Fruit fly (Drosophila melanogaster) whole organism: ENCODE data around the gene Osi10b.

Experiments used
- Dll ChIP-seq: fragments of >200 bp; optimal IDR thresholded peaks from 2 replicates; lab custom pipeline; 2017
- psq ChIP-seq: fragments of >200 bp; optimal IDR thresholded peaks from 2 replicates; lab custom pipeline; 2017

dm6 chr3R:6244986-6245385, 21.0 kb upstream of the Osi10b start:
- TF ChIP-seq psq (lab: Kevin White, UChicago) = no peak
- no peak for TF ChIP-seq Dll (lab: Kevin White, UChicago)
